Fruit fly (Drosophila melanogaster): ENCODE data around the gene CtsL4.
A peak's percentile ranks its signal among the peaks of the same experiment; 100 is the strongest.

Gene CtsL4

DNA sequence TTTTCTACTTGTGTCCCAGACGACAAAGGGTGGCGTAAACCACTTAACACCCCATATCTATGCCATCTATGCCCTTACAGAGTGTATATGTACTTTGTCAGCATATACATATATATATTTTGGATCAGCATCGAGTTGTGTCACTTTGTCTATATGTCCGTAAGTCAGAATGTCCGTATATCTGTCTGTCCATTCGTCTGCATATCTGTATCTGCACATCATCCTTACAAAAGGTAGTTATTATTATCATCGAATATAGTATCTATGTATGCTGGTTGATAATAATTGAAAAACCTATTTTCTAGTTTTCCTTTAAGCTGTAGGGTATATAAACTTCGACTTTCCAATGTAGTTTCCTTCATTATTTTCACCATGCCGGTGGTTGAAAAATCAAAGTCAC is 5.3 kb downstream of the CtsL4 start (continued):
- TF ChIP-seq CG17328 (GFP tag; IDR thresholded peaks at IDR 0.05) = no peak
- no peak for TF ChIP-seq Antp (GFP tag; optimal IDR thresholded peaks at IDR 0.05)
- TF ChIP-seq Med (GFP tag) = peak; percentile 61
- TF ChIP-seq CG7786 (GFP tag; optimal IDR thresholded peaks at IDR 0.05) = no peak
- no peak for TF ChIP-seq gcm2 (GFP tag; optimal IDR thresholded peaks at IDR 0.05)
- no peak for TF ChIP-seq CG18599 (GFP tag; optimal IDR thresholded peaks at IDR 0.05)
- TF ChIP-seq Hmr (GFP tag; optimal IDR thresholded peaks at IDR 0.05) = no peak
- TF ChIP-seq Oli (tag; optimal IDR thresholded peaks at IDR 0.05) = peak; percentile 25
- no peak for TF ChIP-seq pb (GFP tag; optimal IDR thresholded peaks at IDR 0.05)
- no peak for TF ChIP-seq gem (tag; optimal IDR thresholded peaks at IDR 0.05)
- TF ChIP-seq Rfx (GFP tag; IDR thresholded peaks at IDR 0.05) = no peak
- TF ChIP-seq mirr (GFP tag; optimal IDR thresholded peaks at IDR 0.05) = no peak
- TF ChIP-seq ranshi (GFP tag; IDR thresholded peaks at IDR 0.05) = no peak
- no peak for TF ChIP-seq slp2 (GFP tag; optimal IDR thresholded peaks at IDR 0.05)
- no peak for TF ChIP-seq Aef1 (GFP tag; IDR thresholded peaks at IDR 0.05)
- TF ChIP-seq dimm (GFP tag; IDR thresholded peaks at IDR 0.05) = no peak
- no peak for TF ChIP-seq Mad (GFP tag; optimal IDR thresholded peaks at IDR 0.05)
- TF ChIP-seq lola (GFP tag; optimal IDR thresholded peaks at IDR 0.05) = peak in 1 of 3 experiments; percentile 79
- TF ChIP-seq Sry-δ (GFP tag; optimal IDR thresholded peaks at IDR 0.05) = no peak
- no peak for TF ChIP-seq CG8765 (GFP tag; IDR thresholded peaks at IDR 0.05)
- peak; percentile 39; the same call in 1 of the 2 replicates for TF ChIP-seq Xrp1 (GFP tag; IDR thresholded peaks at IDR 0.05)
- no peak for TF ChIP-seq ap (GFP tag; IDR thresholded peaks at IDR 0.05)
- no peak for TF ChIP-seq CG8281 (tag; optimal IDR thresholded peaks at IDR 0.05)
- TF ChIP-seq CG3726 (GFP tag; IDR thresholded peaks at IDR 0.05) = no peak
- TF ChIP-seq CG4730 (GFP tag; IDR thresholded peaks at IDR 0.05) = 0 out of 2 replicates have a peak, but pooled peaks have one; percentile 9
- TF ChIP-seq Nf-YB (GFP tag; optimal IDR thresholded peaks at IDR 0.05) = peak; percentile 21
- TF ChIP-seq inv (GFP tag; IDR thresholded peaks at IDR 0.05; ENCODE audit: partially characterized antibody) = no peak
- TF ChIP-seq HmgZ (tag; optimal IDR thresholded peaks at IDR 0.05) = no peak
- no peak for TF ChIP-seq CG4404 (GFP tag; IDR thresholded peaks at IDR 0.05)
- TF ChIP-seq Hr39 (optimal IDR thresholded peaks at IDR 0.05) = no peak
- no peak for TF ChIP-seq CG1602 (GFP tag; optimal IDR thresholded peaks at IDR 0.05)
- peak; percentile 65 for TF ChIP-seq dmrt11E (tag; optimal IDR thresholded peaks at IDR 0.05)
- no peak for TF ChIP-seq zen2 (GFP tag; IDR thresholded peaks at IDR 0.05; ENCODE audit: partially characterized antibody)
- no peak for TF ChIP-seq Nf-YA (GFP tag; IDR thresholded peaks at IDR 0.05)
- peak; percentile 23 for TF ChIP-seq CG12391 (tag; optimal IDR thresholded peaks at IDR 0.05)
- no peak for TF ChIP-seq CG34422 (GFP tag; IDR thresholded peaks at IDR 0.05)
- TF ChIP-seq tx (GFP tag; optimal IDR thresholded peaks at IDR 0.05) = no peak
- peak; percentile 58 for TF ChIP-seq CG10979 (tag; optimal IDR thresholded peaks at IDR 0.05)
- TF ChIP-seq CG11696 (GFP tag; IDR thresholded peaks at IDR 0.05) = no peak
- no peak for TF ChIP-seq CG6683 (GFP tag; optimal IDR thresholded peaks at IDR 0.05)
- TF ChIP-seq CG12219 (GFP tag; optimal IDR thresholded peaks at IDR 0.05) = peak; percentile 29
- TF ChIP-seq Fer1 (GFP tag; optimal IDR thresholded peaks at IDR 0.05) = no peak
- TF ChIP-seq CG12744 (GFP tag; optimal IDR thresholded peaks at IDR 0.05) = no peak
- TF ChIP-seq CG9932 (GFP tag; IDR thresholded peaks at IDR 0.05) = no peak
- TF ChIP-seq CG17829 (tag; optimal IDR thresholded peaks at IDR 0.05) = peak; percentile 36
- no peak for TF ChIP-seq dan (GFP tag; IDR thresholded peaks at IDR 0.05)
- no peak for TF ChIP-seq CG13894 (tag; optimal IDR thresholded peaks at IDR 0.05)
- no peak for TF ChIP-seq corto (GFP tag; optimal IDR thresholded peaks at IDR 0.05)
- peak; percentile 48 for TF ChIP-seq CG14710 (tag; optimal IDR thresholded peaks at IDR 0.05)
- TF ChIP-seq CG10267 (tag; optimal IDR thresholded peaks at IDR 0.05) = peak; percentile 25
- no peak for TF ChIP-seq fd102C (GFP tag; optimal IDR thresholded peaks at IDR 0.05)
- peak; percentile 45 for TF ChIP-seq phol (tag; optimal IDR thresholded peaks at IDR 0.05)
